Worm (Caenorhabditis elegans): ENCODE measurements around the gene clec-36.

The clec-36 gene

ce11 chrV:16802572-16802971 is 45.8 kb downstream of the clec-36 start, which contains the start of gene cand-1:
cand-1 (plus strand) TSS chrV:16802872.
- TF ChIP-seq hmg-1.2 (GFP tag; IDR thresholded peaks at IDR 0.05) = no peak
- no peak for TF ChIP-seq B0336.3 (GFP tag; IDR thresholded peaks at IDR 0.05)
- TF ChIP-seq egrh-3 (GFP tag; IDR thresholded peaks at IDR 0.05) = no peak
- no peak for TF ChIP-seq ceh-27 (GFP tag; optimal IDR thresholded peaks at IDR 0.05)
- TF ChIP-seq Y95B8A.8 (GFP tag; IDR thresholded peaks at IDR 0.05) = no peak
- TF ChIP-seq Y67H2A.10 (GFP tag; conservative IDR thresholded peaks at IDR 0.05) = no peak
- no peak for TF ChIP-seq mcd-1 (GFP tag; IDR thresholded peaks at IDR 0.05)
- TF ChIP-seq ztf-6 (GFP tag; IDR thresholded peaks at IDR 0.05) = no peak
- no peak for TF ChIP-seq ZK185.1 (tag; optimal IDR thresholded peaks at IDR 0.05; ENCODE audit: poor library complexity, severe bottlenecking)

- TF ChIP-seq snpc-3.4 (tag; optimal IDR thresholded peaks at IDR 0.05) = no peak
- no peak for TF ChIP-seq cebp-1 (GFP tag; IDR thresholded peaks at IDR 0.05)
- peak; percentile 67 for TF ChIP-seq cebp-1 (tag; optimal IDR thresholded peaks at IDR 0.05)
These were observed 47.9 kb downstream of the clec-36 start for ce11 chrV:16800484-16800883.

All from whole organism, young adult.